Worm (Caenorhabditis elegans) whole organism, midembryonic: ENCODE data around the gene emre-1.

Experiments used
- T22C8.4 ChIP-seq: fragments of 200-800 bp; sonication (Bioruptor generic); IDR thresholded peaks from 2 replicates; pipeline ENCODE4 v1.3.6; 2022; ENCODE audit warnings: missing genetic modification characterization, missing compliant biosample characterization
- cog-1 ChIP-seq: sonication (generic microtip); optimal IDR thresholded peaks from 2 replicates; lab custom pipeline; 2016; ENCODE audit warnings: missing genetic modification characterization, missing compliant biosample characterization
- flt-1 ChIP-seq: fragments of 200-800 bp; sonication (Bioruptor generic); IDR thresholded peaks from 2 replicates; pipeline ENCODE4 v1.3.6; 2022; ENCODE audit warnings: missing genetic modification characterization, missing compliant biosample characterization
- klf-2 ChIP-seq: fragments of 200-800 bp; sonication (Bioruptor generic); conservative IDR thresholded peaks from 2 replicates; pipeline ENCODE4 v1.3.6; 2022; ENCODE audit warnings: missing genetic modification reagents, missing genetic modification characterization, missing compliant biosample characterization
- med-1 ChIP-seq: sonication (generic microtip); optimal IDR thresholded peaks from 2 replicates; lab custom pipeline; 2017; ENCODE audit warnings: missing genetic modification characterization, mild to moderate bottlenecking, missing compliant biosample characterization, antibody characterized with exemption, missing genetic modification reagents; ENCODE audit not compliant: insufficient read depth
- tab-1 ChIP-seq: fragments of 200-800 bp; sonication (Bioruptor generic); IDR thresholded peaks from 2 replicates; pipeline ENCODE4 v1.3.6; 2022; ENCODE audit warnings: missing genetic modification characterization, missing compliant biosample characterization
- ztf-23 ChIP-seq: fragments of 200-800 bp; sonication (Bioruptor generic); IDR thresholded peaks from 2 replicates; pipeline ENCODE4 v1.3.6; 2022; ENCODE audit warnings: missing genetic modification reagents, missing genetic modification characterization, missing compliant biosample characterization
- ztf-29 ChIP-seq: fragments of 200-800 bp; sonication (Bioruptor generic); IDR thresholded peaks from 2 replicates; pipeline ENCODE4 v1.3.6; 2022; ENCODE audit warnings: missing genetic modification reagents, missing genetic modification characterization, missing compliant biosample characterization

DNA sequence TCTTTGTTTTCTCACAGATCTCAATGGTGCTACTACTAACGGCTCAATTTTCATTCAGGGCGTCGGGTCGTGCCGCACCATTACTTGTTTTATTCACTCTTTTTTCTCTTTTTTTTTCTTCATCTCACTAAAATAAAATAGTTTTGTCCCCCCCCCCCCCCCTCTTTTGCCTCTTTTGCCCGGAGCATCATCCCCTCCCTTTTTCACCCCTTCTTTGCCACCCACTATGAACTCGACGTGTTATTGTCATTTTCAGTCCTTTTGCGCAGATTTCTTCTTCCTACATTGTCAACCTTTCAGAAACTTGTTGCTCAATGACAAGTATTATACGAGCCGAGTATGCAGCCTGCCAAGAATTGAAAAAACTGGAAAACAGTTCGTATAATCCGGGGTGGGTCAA lies 46.5 kb downstream of the emre-1 start, which contains the start of gene seb-3:
- TF ChIP-seq ztf-29 (GFP tag; lab: Robert Waterston, UW): no peak
- no peak for TF ChIP-seq med-1 (GFP tag; lab: Kevin White, UChicago)
- no peak for TF ChIP-seq flt-1
- TF ChIP-seq klf-2 (GFP tag; lab: Robert Waterston, UW): no peak
- no peak for TF ChIP-seq cog-1
- no peak for TF ChIP-seq tab-1 (GFP tag; lab: Robert Waterston, UW)
- TF ChIP-seq T22C8.4: no peak
- TF ChIP-seq ztf-23 (GFP tag; lab: Robert Waterston, UW): no peak
